Worm (Caenorhabditis elegans): Measurements from ENCODE around the gene Y47D7A.11.

DNA sequence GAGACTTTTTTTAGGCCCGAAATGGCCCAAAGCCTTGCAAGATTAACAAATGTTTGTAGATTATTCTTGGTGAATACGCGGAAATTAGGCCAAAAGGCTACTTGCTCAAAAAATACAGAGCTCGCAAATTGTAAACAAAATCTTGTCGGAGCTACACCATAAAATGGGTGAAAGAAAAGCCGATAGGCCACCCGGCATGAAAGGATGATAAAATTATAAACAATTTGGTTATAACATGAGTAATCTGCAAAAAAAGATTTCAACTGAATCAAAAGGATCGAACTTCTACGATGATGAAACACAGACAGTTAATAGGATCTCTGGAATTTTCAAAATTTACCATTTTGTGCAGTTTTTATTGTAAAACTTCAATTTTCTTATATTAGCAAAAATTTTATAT is 30.0 kb downstream of the Y47D7A.11 start:
- no peak for TF ChIP-seq nhr-28 (tag; optimal IDR thresholded peaks at IDR 0.05)
- TF ChIP-seq ama-1 (optimal IDR thresholded peaks at IDR 0.05), result no peak
- TF ChIP-seq nhr-237 (tag; optimal IDR thresholded peaks at IDR 0.05), result no peak
- TF ChIP-seq nhr-11 (tag; optimal IDR thresholded peaks at IDR 0.05), result no peak

Data from whole organism, L3 larva.